Fruit fly (Drosophila melanogaster): ENCODE measurements around the gene ng1.

Gene ng1

DNA sequence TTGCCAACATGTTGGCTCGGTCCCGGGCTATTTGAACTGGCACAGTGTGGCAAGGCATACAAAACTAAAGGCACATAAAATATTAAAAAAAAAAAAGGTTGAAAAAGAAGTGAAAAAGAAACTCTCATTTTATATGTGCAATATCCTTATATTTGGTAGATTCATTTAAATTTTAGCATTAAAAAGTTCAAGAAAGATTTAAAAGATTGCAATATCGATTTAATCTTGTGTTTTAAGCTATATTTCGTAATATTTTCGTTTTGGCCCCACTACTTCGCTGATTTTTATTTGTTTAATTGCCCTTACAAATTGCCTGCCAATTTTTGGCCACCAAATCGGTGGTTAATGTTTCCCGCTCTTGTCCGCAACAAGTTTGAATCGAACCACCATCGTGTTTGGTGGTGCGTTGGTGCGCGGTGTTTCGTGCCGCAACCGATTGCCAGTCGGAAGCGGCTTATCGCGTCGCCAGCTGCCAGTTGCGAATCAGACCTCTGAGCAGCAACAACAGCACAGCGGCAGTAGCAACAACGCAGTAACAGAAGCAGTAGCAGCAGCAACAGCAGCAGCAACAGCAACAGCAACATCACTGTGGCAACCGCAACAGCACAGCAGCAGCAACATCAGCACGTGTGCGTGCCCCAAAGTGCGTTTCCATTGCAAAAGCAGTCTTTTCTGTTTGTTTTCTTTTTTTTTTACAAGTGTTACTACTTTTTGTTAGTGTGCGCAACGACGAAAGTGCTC, 13.5 kb downstream of the ng1 start (continued):
- TF ChIP-seq br (optimal IDR thresholded peaks at IDR 0.05), result no peak
- TF ChIP-seq CG9609 (GFP tag; optimal IDR thresholded peaks at IDR 0.05), result peak; percentile 94
- TF ChIP-seq tll (GFP tag; optimal IDR thresholded peaks at IDR 0.05), result no peak
- TF ChIP-seq CG1603 (tag; optimal IDR thresholded peaks at IDR 0.05), result peak; percentile 46
- peak; percentile 84 for TF ChIP-seq CG3838 (GFP tag; optimal IDR thresholded peaks at IDR 0.05)
- TF ChIP-seq nerfin-2 (GFP tag; IDR thresholded peaks at IDR 0.05; ENCODE audit: partially characterized antibody), result no peak
- peak; percentile 93 for TF ChIP-seq D19B (GFP tag; optimal IDR thresholded peaks at IDR 0.05)
- TF ChIP-seq Abd-B (GFP tag; optimal IDR thresholded peaks at IDR 0.05), result peak; percentile 87
- TF ChIP-seq CG30431 (GFP tag; optimal IDR thresholded peaks at IDR 0.05), result peak; percentile 87
- TF ChIP-seq CG4730 (GFP tag; IDR thresholded peaks at IDR 0.05), result peak; percentile 90
- TF ChIP-seq tgo (GFP tag; IDR thresholded peaks at IDR 0.05), result peak; percentile 93
- peak; percentile 67 for TF ChIP-seq dmrt11E (tag; optimal IDR thresholded peaks at IDR 0.05)
- peak; percentile 96 for TF ChIP-seq Hr3 (GFP tag; optimal IDR thresholded peaks at IDR 0.05)
- no peak for TF ChIP-seq BEAF-32 (GFP tag; optimal IDR thresholded peaks at IDR 0.05)
- TF ChIP-seq croc (GFP tag; conservative IDR thresholded peaks at IDR 0.05), result peak; percentile 89
- peak; percentile 91 for TF ChIP-seq row (GFP tag; IDR thresholded peaks at IDR 0.05)
- TF ChIP-seq onecut (GFP tag; IDR thresholded peaks at IDR 0.05), result peak; percentile 84
- peak; percentile 99 for TF ChIP-seq CG2120 (GFP tag; optimal IDR thresholded peaks at IDR 0.05)
- TF ChIP-seq lbe (GFP tag; optimal IDR thresholded peaks at IDR 0.05), result peak; percentile 53
- peak; percentile 94 for TF ChIP-seq Rfx (GFP tag; IDR thresholded peaks at IDR 0.05)
- peak; percentile 93 for TF ChIP-seq CG17385 (GFP tag; optimal IDR thresholded peaks at IDR 0.05)
- peak; percentile 95 for TF ChIP-seq unpg (GFP tag; optimal IDR thresholded peaks at IDR 0.05)
- TF ChIP-seq klu (GFP tag; IDR thresholded peaks at IDR 0.05), result peak; percentile 92
- peak; percentile 74 for TF ChIP-seq Spps (tag; optimal IDR thresholded peaks at IDR 0.05)
- peak; percentile 58 for TF ChIP-seq Hey (tag; optimal IDR thresholded peaks at IDR 0.05)
- peak; percentile 98 for TF ChIP-seq CG18619 (GFP tag; optimal IDR thresholded peaks at IDR 0.05)
- peak; percentile 61 for TF ChIP-seq CG10959 (GFP tag; IDR thresholded peaks at IDR 0.05)
- peak; percentile 98 for TF ChIP-seq sens (GFP tag)
- TF ChIP-seq CG1647 (GFP tag; optimal IDR thresholded peaks at IDR 0.05), result peak; percentile 90
- TF ChIP-seq stc (GFP tag; IDR thresholded peaks at IDR 0.05), result peak; percentile 91
- peak; percentile 75 for TF ChIP-seq NK7.1 (GFP tag; optimal IDR thresholded peaks at IDR 0.05)
- peak; percentile 91 for TF ChIP-seq nerfin-1 (tag; optimal IDR thresholded peaks at IDR 0.05)
- peak; percentile 87 for TF ChIP-seq Myb (GFP tag; optimal IDR thresholded peaks at IDR 0.05)
- TF ChIP-seq CG16863 (GFP tag; optimal IDR thresholded peaks at IDR 0.05), result peak; percentile 95
- peak; percentile 91; the same call in 2 of the 3 replicates for TF ChIP-seq CG34422 (GFP tag; IDR thresholded peaks at IDR 0.05)
- peak; percentile 90 for TF ChIP-seq sqz (GFP tag; optimal IDR thresholded peaks at IDR 0.05)
- peak; percentile 97 for TF ChIP-seq Sox102F (GFP tag; optimal IDR thresholded peaks at IDR 0.05)
- peak; percentile 93 for TF ChIP-seq Bteb2 (GFP tag; optimal IDR thresholded peaks at IDR 0.05)
- peak; percentile 88 for TF ChIP-seq gsb (GFP tag; IDR thresholded peaks at IDR 0.05)
- peak; percentile 93 for TF ChIP-seq az2 (GFP tag; optimal IDR thresholded peaks at IDR 0.05)
- TF ChIP-seq CG6854 (GFP tag; optimal IDR thresholded peaks at IDR 0.05), result peak; percentile 97
- TF ChIP-seq Xbp1 (GFP tag; optimal IDR thresholded peaks at IDR 0.05), result peak; percentile 95
- peak; percentile 84 for TF ChIP-seq pum (GFP tag; optimal IDR thresholded peaks at IDR 0.05)
- TF ChIP-seq da (GFP tag; optimal IDR thresholded peaks at IDR 0.05), result peak; percentile 85
- no peak for TF ChIP-seq h (optimal IDR thresholded peaks at IDR 0.05)
- TF ChIP-seq CG16815 (GFP tag; optimal IDR thresholded peaks at IDR 0.05), result peak; percentile 92
- TF ChIP-seq Mad (GFP tag; optimal IDR thresholded peaks at IDR 0.05), result peak; percentile 93
- TF ChIP-seq ap (GFP tag; IDR thresholded peaks at IDR 0.05), result peak; percentile 85
- peak; percentile 96 for TF ChIP-seq CG11695 (GFP tag; IDR thresholded peaks at IDR 0.05)
- TF ChIP-seq Hmx (GFP tag; optimal IDR thresholded peaks at IDR 0.05), result peak; percentile 59
- TF ChIP-seq cas (GFP tag; IDR thresholded peaks at IDR 0.05), result peak; percentile 82

All from whole organism, embryonic.